Fruit fly (Drosophila melanogaster) whole organism, adult: Measurements from ENCODE around the gene CG5704.
A peak's percentile ranks its signal among the peaks of the same experiment; 100 is the strongest.

Source experiments
- CG11617 ChIP-seq: fragments of 200-800 bp; sonication (Bioruptor generic); optimal IDR thresholded peaks from 2 replicates; lab custom pipeline; 2017; ENCODE audit warnings: mild to moderate bottlenecking, missing biosample characterization, missing genetic modification reagents, missing genetic modification characterization
- CG12768 ChIP-seq: fragments of 200-800 bp; sonication (Bioruptor generic); optimal IDR thresholded peaks from 2 replicates; lab custom pipeline; 2017; ENCODE audit warnings: missing biosample characterization, missing genetic modification characterization, mild to moderate bottlenecking, moderate library complexity, missing genetic modification reagents
- CG14711 ChIP-seq: fragments of 200-800 bp; sonication (Bioruptor generic); optimal IDR thresholded peaks from 2 replicates; lab custom pipeline; 2018; ENCODE audit warnings: missing biosample characterization, mild to moderate bottlenecking, missing genetic modification characterization, moderate library complexity
- CG1620 ChIP-seq: fragments of 200-800 bp; sonication (Bioruptor generic); optimal IDR thresholded peaks from 2 replicates; lab custom pipeline; 2016; ENCODE audit warnings: missing biosample characterization, missing genetic modification characterization
- CG33017 ChIP-seq: fragments of 200-800 bp; sonication (Bioruptor generic); optimal IDR thresholded peaks from 2 replicates; lab custom pipeline; 2018; ENCODE audit warnings: missing biosample characterization, mild to moderate bottlenecking, missing genetic modification characterization, moderate library complexity
- CG5204 ChIP-seq: fragments of 200-800 bp; sonication (Bioruptor generic); optimal IDR thresholded peaks from 2 replicates; lab custom pipeline; 2016; ENCODE audit warnings: missing biosample characterization, missing genetic modification characterization
- CG7045 ChIP-seq: fragments of 200-800 bp; sonication (Bioruptor generic); optimal IDR thresholded peaks from 2 replicates; lab custom pipeline; 2017; ENCODE audit warnings: missing biosample characterization, mild to moderate bottlenecking, missing genetic modification characterization
- CG7101 ChIP-seq: fragments of 200-800 bp; sonication (Bioruptor generic); optimal IDR thresholded peaks from 2 replicates; lab custom pipeline; 2018; ENCODE audit warnings: missing biosample characterization, mild to moderate bottlenecking, missing genetic modification characterization, moderate library complexity
- Clk ChIP-seq: fragments of 200-800 bp; sonication (Bioruptor generic); optimal IDR thresholded peaks from 2 replicates; lab custom pipeline; 2017; ENCODE audit warnings: missing biosample characterization, missing genetic modification characterization
- Crg-1 ChIP-seq: fragments of 200-800 bp; sonication (Bioruptor generic); optimal IDR thresholded peaks from 2 replicates; lab custom pipeline; 2016; ENCODE audit warnings: missing biosample characterization, missing genetic modification characterization
- Hr96 ChIP-seq: fragments of 200-800 bp; sonication (Bioruptor generic); optimal IDR thresholded peaks from 2 replicates; lab custom pipeline; 2016; ENCODE audit warnings: missing biosample characterization, missing genetic modification characterization
- Mnt ChIP-seq: fragments of 200-800 bp; sonication (Bioruptor generic); optimal IDR thresholded peaks from 2 replicates; lab custom pipeline; 2016; ENCODE audit warnings: missing biosample characterization, mild to moderate bottlenecking, missing genetic modification characterization
- bab1 ChIP-seq: fragments of 200-800 bp; sonication (Bioruptor generic); optimal IDR thresholded peaks from 3 replicates; lab custom pipeline; 2019; ENCODE audit warnings: missing biosample characterization, mild to moderate bottlenecking, missing genetic modification characterization, moderate library complexity
- cic ChIP-seq: fragments of 200-800 bp; sonication (Bioruptor generic); optimal IDR thresholded peaks from 2 replicates; lab custom pipeline; 2017; ENCODE audit warnings: missing biosample characterization, mild to moderate bottlenecking, missing genetic modification characterization, moderate library complexity
- cnc ChIP-seq, 2 experiments: fragments of >200 bp; optimal IDR thresholded peaks; 2 replicates each; lab custom pipeline; 2017
- kay ChIP-seq: fragments of 200-800 bp; sonication (Bioruptor generic); peaks from one replicate; lab custom pipeline; 2016; ENCODE audit warnings: missing biosample characterization, missing genetic modification characterization, borderline replicate concordance
- ovo ChIP-seq: fragments of 200-800 bp; sonication (Bioruptor generic); optimal IDR thresholded peaks from 2 replicates; lab custom pipeline; 2016; ENCODE audit warnings: missing biosample characterization, missing genetic modification characterization
- pad ChIP-seq: fragments of 200-800 bp; sonication (Bioruptor generic); optimal IDR thresholded peaks from 3 replicates; lab custom pipeline; 2017; ENCODE audit warnings: missing biosample characterization, missing genetic modification characterization, mild to moderate bottlenecking, moderate library complexity, missing genetic modification reagents
- tj ChIP-seq: fragments of 200-800 bp; sonication (Bioruptor generic); optimal IDR thresholded peaks from 3 replicates; lab custom pipeline; 2017; ENCODE audit warnings: missing biosample characterization, mild to moderate bottlenecking, missing genetic modification characterization, moderate library complexity
- toe ChIP-seq: fragments of 200-800 bp; sonication (Bioruptor generic); optimal IDR thresholded peaks from 2 replicates; lab custom pipeline; 2016; ENCODE audit warnings: missing biosample characterization, missing genetic modification characterization

The CG5704 gene

DNA sequence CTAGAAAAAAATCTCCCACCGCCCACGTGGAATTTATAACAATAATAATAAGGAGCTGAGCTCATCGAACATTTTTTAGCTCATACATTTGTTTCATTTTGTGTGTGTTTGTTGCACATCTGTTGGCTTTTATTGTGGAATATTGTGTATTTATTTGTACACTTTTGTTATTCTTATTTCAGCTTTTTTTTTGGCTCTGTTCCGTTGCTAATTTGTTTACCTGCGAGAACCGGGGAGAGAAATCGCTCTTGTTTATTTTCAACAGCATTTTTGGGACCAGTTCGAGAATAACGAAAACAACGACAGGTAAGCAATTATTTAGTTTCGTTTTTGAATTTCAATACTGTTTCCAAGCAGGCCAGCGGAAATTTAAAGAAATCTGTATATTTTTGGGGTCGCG is 23.0 kb downstream of the CG5704 start:
- TF ChIP-seq CG14711 (no peak), bab1 (GFP tag; lab: Kevin White, UChicago) (no peak), ovo (no peak), cic (no peak), CG11617 (GFP tag; lab: Kevin White, UChicago) (no peak), CG12768 (GFP tag; lab: Kevin White, UChicago) (no peak), toe (GFP tag; lab: Kevin White, UChicago) (no peak)

DNA sequence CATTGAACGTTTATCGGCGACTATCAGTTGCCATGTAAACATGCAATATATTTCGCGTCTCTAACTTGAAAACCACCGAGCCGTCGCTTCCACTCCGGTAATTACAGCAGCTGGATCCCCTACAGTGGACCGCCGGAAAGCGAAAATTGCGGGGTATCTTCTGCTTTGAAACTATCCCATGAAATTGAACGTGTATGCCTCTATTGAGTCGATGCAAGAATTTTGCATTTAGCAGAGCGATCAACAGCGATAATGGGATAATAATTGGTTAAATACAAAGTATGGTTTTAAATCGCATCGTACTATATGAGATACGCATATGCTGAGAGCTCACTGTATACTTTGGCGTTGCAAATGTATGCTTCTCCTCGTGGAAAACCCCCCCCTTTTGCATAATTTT is 25.8 kb downstream of the CG5704 start:
- TF ChIP-seq ovo = no peak
- no peak for TF ChIP-seq CG12768 (GFP tag; lab: Kevin White, UChicago)
- no peak for TF ChIP-seq CG14711
- TF ChIP-seq CG7045 (GFP tag; lab: Kevin White, UChicago) = no peak
- TF ChIP-seq cnc (optimal IDR thresholded peaks at IDR 0.05; lab: Kevin White, UChicago) = no peak

DNA sequence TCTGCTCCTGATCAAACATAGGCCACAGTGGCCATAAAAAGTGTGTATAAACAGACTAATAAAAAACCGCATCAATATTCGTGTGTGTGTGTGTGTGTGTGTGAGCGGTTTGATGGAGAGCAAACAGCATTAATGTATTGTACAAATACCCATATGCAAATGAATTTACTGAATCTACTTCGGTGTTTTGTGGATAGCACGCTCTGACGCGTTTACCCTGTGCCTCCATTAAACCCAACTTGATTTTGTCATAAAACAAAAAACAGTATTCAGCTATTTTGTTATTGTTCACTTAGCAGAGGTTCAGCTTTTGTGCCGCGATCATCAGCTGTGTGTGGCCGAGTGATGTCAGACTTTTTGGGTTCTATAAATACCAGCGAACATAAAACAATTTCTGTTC is 26.4 kb downstream of the CG5704 start:
- TF ChIP-seq Hr96 (GFP tag; lab: Kevin White, UChicago) (no peak), Mnt (no peak), toe (GFP tag; lab: Kevin White, UChicago) (no peak), ovo (no peak), tj (GFP tag; lab: Kevin White, UChicago) (no peak), CG14711 (no peak), CG7045 (GFP tag; lab: Kevin White, UChicago) (no peak), kay (GFP tag; lab: Kevin White, UChicago) (no peak), bab1 (GFP tag; lab: Kevin White, UChicago) (no peak), CG12768 (GFP tag; lab: Kevin White, UChicago) (no peak), CG5204 (GFP tag; lab: Kevin White, UChicago) (no peak), cic (no peak)

DNA sequence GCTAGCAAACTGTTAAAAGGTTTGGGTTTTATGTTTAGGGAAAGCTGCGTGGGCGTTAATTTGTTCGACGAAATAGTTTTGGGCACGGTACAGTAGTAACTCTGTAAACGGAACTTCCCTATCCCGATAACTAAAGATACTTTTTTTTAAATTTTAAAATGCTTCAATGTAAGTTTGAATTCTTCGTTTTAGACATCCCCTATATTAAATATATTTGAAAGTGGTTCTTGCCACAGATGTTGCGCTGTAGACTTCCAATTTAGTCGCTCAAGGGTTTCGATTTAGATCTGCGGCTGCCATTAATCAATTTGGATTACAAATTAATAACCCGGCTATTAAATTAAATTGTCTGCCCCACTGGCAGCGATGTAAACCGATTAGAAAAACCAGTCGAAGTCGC is 28.3 kb downstream of the CG5704 start:
- TF ChIP-seq toe (GFP tag; lab: Kevin White, UChicago) (no peak), pad (GFP tag; lab: Kevin White, UChicago) (no peak), tj (GFP tag; lab: Kevin White, UChicago) (no peak), Mnt (no peak), kay (GFP tag; lab: Kevin White, UChicago) (no peak), Hr96 (GFP tag; lab: Kevin White, UChicago) (no peak), CG11617 (GFP tag; lab: Kevin White, UChicago) (no peak), Clk (GFP tag; lab: Kevin White, UChicago) (no peak), Crg-1 (no peak), bab1 (GFP tag; lab: Kevin White, UChicago) (no peak)

- TF ChIP-seq CG12768 (GFP tag; lab: Kevin White, UChicago) (no peak), CG11617 (GFP tag; lab: Kevin White, UChicago) (no peak), CG5204 (GFP tag; lab: Kevin White, UChicago) (no peak), Clk (GFP tag; lab: Kevin White, UChicago) (no peak), CG33017 (tag; lab: Kevin White, UChicago) (no peak), ovo (no peak), tj (GFP tag; lab: Kevin White, UChicago) (no peak), pad (GFP tag; lab: Kevin White, UChicago) (no peak), bab1 (GFP tag; lab: Kevin White, UChicago) (no peak), cnc (optimal IDR thresholded peaks at IDR 0.05; lab: Kevin White, UChicago) (no peak), CG7101 (tag; lab: Kevin White, UChicago) (no peak), CG1620 (GFP tag; lab: Kevin White, UChicago) (no peak), cic (no peak), Hr96 (GFP tag; lab: Kevin White, UChicago) (no peak), toe (GFP tag; lab: Kevin White, UChicago) (no peak), Mnt (no peak), Crg-1 (no peak), CG14711 (no peak), kay (GFP tag; lab: Kevin White, UChicago) (no peak)
Measured at dm6 chr3L:2136419-2136818, 34.4 kb downstream of the CG5704 start.

DNA sequence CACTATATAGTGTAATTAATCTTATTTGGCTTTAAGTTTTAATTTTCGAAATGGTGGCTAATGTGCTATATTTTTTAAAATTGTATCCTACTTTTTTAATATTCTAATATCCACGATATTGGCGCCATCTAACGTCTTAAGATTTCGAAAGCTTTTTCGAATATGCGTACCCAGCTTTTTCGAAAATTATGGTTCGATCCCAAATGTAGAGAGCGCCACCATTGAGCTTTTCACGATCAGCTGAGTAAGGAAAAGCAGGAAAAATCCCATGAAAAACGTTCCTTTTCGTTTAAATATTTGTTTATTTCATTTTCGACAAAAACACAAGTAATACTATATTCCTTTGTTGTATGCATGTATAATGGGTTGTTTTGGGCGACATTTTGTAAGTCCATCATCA is 48.4 kb downstream of the CG5704 start:
- TF ChIP-seq cic = no peak
- TF ChIP-seq CG33017 (tag; lab: Kevin White, UChicago) = no peak
- TF ChIP-seq toe (GFP tag; lab: Kevin White, UChicago) = no peak
- no peak for TF ChIP-seq ovo
- TF ChIP-seq CG11617 (GFP tag; lab: Kevin White, UChicago) = no peak
- no peak for TF ChIP-seq tj (GFP tag; lab: Kevin White, UChicago)
- no peak for TF ChIP-seq CG7101 (tag; lab: Kevin White, UChicago)
- no peak for TF ChIP-seq bab1 (GFP tag; lab: Kevin White, UChicago)
- TF ChIP-seq CG14711 = no peak

DNA sequence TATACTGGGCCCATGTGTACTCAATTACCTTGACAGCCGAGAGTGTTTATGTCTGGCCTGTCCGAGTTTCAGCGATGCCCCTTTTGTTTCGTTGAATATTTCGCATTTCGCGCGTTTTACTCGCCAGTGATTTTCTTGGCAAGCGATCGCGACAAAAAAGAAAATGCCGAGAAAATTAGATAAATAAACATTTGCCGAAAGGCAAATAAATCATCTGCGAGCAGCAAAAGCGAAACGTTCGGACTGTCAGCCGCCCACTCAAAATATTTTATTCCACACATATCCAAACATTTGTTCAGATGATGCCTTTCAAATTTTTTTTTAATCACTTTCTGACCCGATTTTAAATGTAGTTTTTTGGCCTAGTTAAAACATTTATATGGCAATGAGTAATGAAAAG is 49.0 kb downstream of the CG5704 start:
- TF ChIP-seq kay (GFP tag; lab: Kevin White, UChicago) (peak; percentile 68), cic (no peak)
